Worm (Caenorhabditis elegans): ENCODE data around the gene C28H8.2.
A peak's percentile ranks its signal among the peaks of the same experiment; 100 is the strongest.

C28H8.2 gene

ce11 chrIII:5939453-5940296, 19.6 kb downstream of the C28H8.2 start, which contains the start of gene ubq-1 (continued):
- TF ChIP-seq nhr-111 (GFP tag; optimal IDR thresholded peaks at IDR 0.05) (no peak), madf-5 (GFP tag; IDR thresholded peaks at IDR 0.05) (0 out of 4 replicates have a peak, but pooled peaks of 1 of the 2 experiments have one; percentile 61), zfp-2 (tag; optimal IDR thresholded peaks at IDR 0.05) (no peak), zip-11 (GFP tag; IDR thresholded peaks at IDR 0.05) (no peak), Y105C5A.15 (GFP tag; IDR thresholded peaks at IDR 0.05) (no peak), cey-2 (tag; optimal IDR thresholded peaks at IDR 0.05; ENCODE audit: borderline replicate concordance, insufficient read depth) (no peak), spr-3 (GFP tag; optimal IDR thresholded peaks at IDR 0.05) (no peak), ceh-28 (tag; optimal IDR thresholded peaks at IDR 0.05) (no peak), unc-62 (GFP tag; optimal IDR thresholded peaks at IDR 0.05 in 1 of 2) (peak in 1 of 2 experiments; percentile 96), unc-62 (tag; optimal IDR thresholded peaks at IDR 0.05) (no peak), daf-16 (GFP tag; optimal IDR thresholded peaks at IDR 0.05) (no peak), daf-16 (tag; optimal IDR thresholded peaks at IDR 0.05) (peak; percentile 0), set-16 (GFP tag; IDR thresholded peaks at IDR 0.05) (no peak), ceh-44 (GFP tag; IDR thresholded peaks at IDR 0.05) (0 out of 2 replicates have a peak, but pooled peaks have one; percentile 1), T20F7.1 (GFP tag; optimal IDR thresholded peaks at IDR 0.05) (peak; percentile 12)

- TF ChIP-seq F37D6.2 (tag; optimal IDR thresholded peaks at IDR 0.05) (no peak), nhr-41 (GFP tag; IDR thresholded peaks at IDR 0.05) (no peak), zag-1 (tag; optimal IDR thresholded peaks at IDR 0.05) (no peak), unc-62 (GFP tag; optimal IDR thresholded peaks at IDR 0.05 in 1 of 2) (peak in 1 of 2 experiments; percentile 99), unc-62 (tag; optimal IDR thresholded peaks at IDR 0.05) (peak; percentile 18), daf-12 (tag; optimal IDR thresholded peaks at IDR 0.05) (no peak), F49E8.2 (tag; optimal IDR thresholded peaks at IDR 0.05; ENCODE audit: borderline replicate concordance) (no peak), nhr-6 (tag; optimal IDR thresholded peaks at IDR 0.05) (no peak), ZK546.5 (tag; optimal IDR thresholded peaks at IDR 0.05) (no peak), php-3 (GFP tag; IDR thresholded peaks at IDR 0.05) (peak; percentile 57; the same call in 1 of the 2 replicates), lin-38 (GFP tag; IDR thresholded peaks at IDR 0.05) (peak; percentile 53), madf-5 (GFP tag; IDR thresholded peaks at IDR 0.05) (0 out of 4 replicates have a peak, but pooled peaks of 1 of the 2 experiments have one; percentile 11), ama-1 (optimal IDR thresholded peaks at IDR 0.05) (peak; percentile 97), ceh-28 (tag; optimal IDR thresholded peaks at IDR 0.05) (peak; percentile 88), mdl-1 (tag; optimal IDR thresholded peaks at IDR 0.05) (peak; percentile 96), nhr-10 (tag; optimal IDR thresholded peaks at IDR 0.05) (no peak), Y5F2A.4 (GFP tag; optimal IDR thresholded peaks at IDR 0.05) (no peak), hmg-1.1 (GFP tag; IDR thresholded peaks at IDR 0.05) (peak; percentile 72), mes-2 (tag; optimal IDR thresholded peaks at IDR 0.05; ENCODE audit: poor library complexity, severe bottlenecking) (peak; percentile 60), hlh-30 (tag; optimal IDR thresholded peaks at IDR 0.05; ENCODE audit: insufficient read depth) (peak; percentile 98), T26A8.4 (GFP tag; IDR thresholded peaks at IDR 0.05) (0 out of 2 replicates have a peak, but pooled peaks have one; percentile 46), mxl-3 (GFP tag; optimal IDR thresholded peaks at IDR 0.05) (peak; percentile 90), duxl-1 (tag; optimal IDR thresholded peaks at IDR 0.05; ENCODE audit: poor library complexity) (peak; percentile 67), fos-1 (tag; optimal IDR thresholded peaks at IDR 0.05) (no peak), ztf-11 (tag; optimal IDR thresholded peaks at IDR 0.05) (no peak), tag-97 (GFP tag; IDR thresholded peaks at IDR 0.05) (no peak), hif-1 (tag; optimal IDR thresholded peaks at IDR 0.05) (peak in 1 of 2 experiments; percentile 62), attf-4 (tag; optimal IDR thresholded peaks at IDR 0.05) (no peak), ceh-62 (tag; optimal IDR thresholded peaks at IDR 0.05) (no peak), R02D3.7 (tag; optimal IDR thresholded peaks at IDR 0.05) (no peak), ceh-32 (tag; optimal IDR thresholded peaks at IDR 0.05; ENCODE audit: poor library complexity) (no peak), dmd-6 (GFP tag; IDR thresholded peaks at IDR 0.05) (peak; percentile 56; the same call in 1 of the 2 replicates), ctbp-1 (GFP tag; IDR thresholded peaks at IDR 0.05) (peak; percentile 71), nhr-11 (tag; optimal IDR thresholded peaks at IDR 0.05) (peak; percentile 66), lim-7 (GFP tag; IDR thresholded peaks at IDR 0.05) (peak; percentile 51; the same call in 1 of the 2 replicates), madf-9 (GFP tag; conservative IDR thresholded peaks at IDR 0.05) (peak; percentile 59)
These were observed 20.4 kb downstream of the C28H8.2 start for ce11 chrIII:5940525-5940974.
